Fruit fly (Drosophila melanogaster): ENCODE data around the gene ERp44.
A peak's percentile ranks its signal among the peaks of the same experiment; 100 is the strongest.

ERp44 gene

dm6 chrX:16320197-16320921, 22.8 kb upstream of the ERp44 start, which contains the start of gene Cyp1 (continued):
- TF ChIP-seq shn (GFP tag; optimal IDR thresholded peaks at IDR 0.05) (no peak), CG4424 (GFP tag; optimal IDR thresholded peaks at IDR 0.05) (peak; percentile 43), Side (GFP tag; optimal IDR thresholded peaks at IDR 0.05) (peak; percentile 12), Sry-δ (GFP tag; optimal IDR thresholded peaks at IDR 0.05) (peak; percentile 80), luna (GFP tag; optimal IDR thresholded peaks at IDR 0.05) (no peak), nau (GFP tag; optimal IDR thresholded peaks at IDR 0.05) (no peak), Six4 (GFP tag; optimal IDR thresholded peaks at IDR 0.05) (no peak), CG31388 (GFP tag; optimal IDR thresholded peaks at IDR 0.05) (no peak), schlank (tag; optimal IDR thresholded peaks at IDR 0.05) (no peak), zfh2 (GFP tag; optimal IDR thresholded peaks at IDR 0.05) (peak; percentile 42), lov (optimal IDR thresholded peaks at IDR 0.05) (no peak), lov (GFP tag; IDR thresholded peaks at IDR 0.05) (peak; percentile 58; the same call in 1 of the 3 replicates), Trl (optimal IDR thresholded peaks at IDR 0.05) (no peak), Trl (GFP tag; optimal IDR thresholded peaks at IDR 0.05) (no peak), B-H2 (GFP tag; optimal IDR thresholded peaks at IDR 0.05) (peak; percentile 47), CG3065 (GFP tag; optimal IDR thresholded peaks at IDR 0.05) (no peak), CG31441 (GFP tag; IDR thresholded peaks at IDR 0.05) (peak; percentile 99), stc (GFP tag; IDR thresholded peaks at IDR 0.05) (0 out of 2 replicates have a peak, but pooled peaks have one; percentile 31), nerfin-2 (GFP tag; IDR thresholded peaks at IDR 0.05; ENCODE audit: partially characterized antibody) (peak; percentile 64; the same call in 1 of the 2 replicates), CG7928 (GFP tag; optimal IDR thresholded peaks at IDR 0.05) (no peak), Rfx (GFP tag; IDR thresholded peaks at IDR 0.05) (peak; percentile 74), CG11456 (GFP tag; IDR thresholded peaks at IDR 0.05) (0 out of 3 replicates have a peak, but pooled peaks have one; percentile 66), CG2120 (GFP tag; optimal IDR thresholded peaks at IDR 0.05) (peak; percentile 54), pnt (GFP tag; optimal IDR thresholded peaks at IDR 0.05) (no peak), CG10959 (GFP tag; IDR thresholded peaks at IDR 0.05) (no peak), CG12744 (GFP tag; optimal IDR thresholded peaks at IDR 0.05) (no peak), rib (GFP tag; IDR thresholded peaks at IDR 0.05) (peak; percentile 42; the same call in 1 of the 2 replicates), C15 (GFP tag; IDR thresholded peaks at IDR 0.05) (no peak), CG3281 (GFP tag; optimal IDR thresholded peaks at IDR 0.05) (no peak), ham (GFP tag; IDR thresholded peaks at IDR 0.05) (no peak), CG1233 (GFP tag; optimal IDR thresholded peaks at IDR 0.05) (peak; percentile 33), CG15696 (tag; optimal IDR thresholded peaks at IDR 0.05) (no peak), kah (GFP tag; optimal IDR thresholded peaks at IDR 0.05) (no peak), Sry-β (GFP tag; optimal IDR thresholded peaks at IDR 0.05) (peak; percentile 13), CG6254 (GFP tag; optimal IDR thresholded peaks at IDR 0.05) (no peak), CG17186 (GFP tag; optimal IDR thresholded peaks at IDR 0.05) (peak; percentile 90), slbo (GFP tag; IDR thresholded peaks at IDR 0.05) (peak; percentile 72; the same call in 1 of the 2 replicates), CG32767 (GFP tag; IDR thresholded peaks at IDR 0.05) (no peak; the same call in 1 of the 2 replicates), Poxn (GFP tag; IDR thresholded peaks at IDR 0.05) (no peak), CG8924 (tag; optimal IDR thresholded peaks at IDR 0.05) (peak; percentile 10), mirr (GFP tag; optimal IDR thresholded peaks at IDR 0.05) (peak; percentile 25), HmgD (GFP tag; optimal IDR thresholded peaks at IDR 0.05) (peak; percentile 4), tio (GFP tag; optimal IDR thresholded peaks at IDR 0.05) (no peak), Hr51 (GFP tag; optimal IDR thresholded peaks at IDR 0.05) (peak in 1 of 2 experiments; percentile 5), mld (GFP tag; IDR thresholded peaks at IDR 0.05; ENCODE audit: partially characterized antibody) (peak; percentile 77; the same call in 1 of the 3 replicates), gsb (GFP tag; IDR thresholded peaks at IDR 0.05) (peak; percentile 45), Eip74EF (GFP tag; optimal IDR thresholded peaks at IDR 0.05) (no peak), dysf (GFP tag; IDR thresholded peaks at IDR 0.05) (peak; percentile 47; the same call in 2 of the 3 replicates), ap (GFP tag; IDR thresholded peaks at IDR 0.05) (peak; percentile 32; the same call in 1 of the 2 replicates), CG17912 (GFP tag; optimal IDR thresholded peaks at IDR 0.05) (no peak)

All from whole organism, embryonic.